Worm (Caenorhabditis elegans): ENCODE results near the gene F58E6.6.

Gene F58E6.6

DNA sequence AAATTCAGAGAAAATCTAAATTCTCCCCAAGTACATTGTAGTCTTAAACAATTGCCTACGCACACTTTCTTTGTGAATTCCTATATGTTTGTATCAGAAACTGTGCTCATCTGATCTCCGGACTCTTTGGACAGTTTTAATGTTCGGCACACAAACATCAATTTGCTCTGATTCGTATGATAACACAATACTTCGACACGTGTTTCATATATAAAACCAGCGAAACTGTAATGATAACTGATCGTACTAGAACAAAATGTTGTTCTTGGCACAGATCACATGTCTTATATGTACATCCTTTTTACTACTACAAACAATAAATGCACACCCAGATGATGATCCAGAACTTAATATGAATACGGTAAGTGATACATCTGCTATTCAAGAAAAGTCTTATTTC is 38.5 kb upstream of the F58E6.6 start, which contains the start of gene lipl-2:
lipl-2 (plus strand) TSS at position 236 of the 400 bp plus-strand sequence.
- no peak for TF ChIP-seq ZK185.1 (tag; optimal IDR thresholded peaks at IDR 0.05; ENCODE audit: poor library complexity, severe bottlenecking)
- TF ChIP-seq lin-35 (GFP tag; optimal IDR thresholded peaks at IDR 0.05), result no peak
- TF ChIP-seq Y95B8A.8 (GFP tag; IDR thresholded peaks at IDR 0.05), result no peak
- TF ChIP-seq madf-10 (tag; optimal IDR thresholded peaks at IDR 0.05), result no peak
- no peak for TF ChIP-seq nhr-120 (GFP tag; IDR thresholded peaks at IDR 0.05)
- no peak for TF ChIP-seq lsy-27 (tag; optimal IDR thresholded peaks at IDR 0.05; ENCODE audit: borderline replicate concordance, insufficient read depth)
- TF ChIP-seq mxl-1 (tag; optimal IDR thresholded peaks at IDR 0.05), result no peak
- no peak for TF ChIP-seq egl-44 (GFP tag; IDR thresholded peaks at IDR 0.05)
- TF ChIP-seq tbp1 (GFP tag; optimal IDR thresholded peaks at IDR 0.05), result peak; percentile 8
- TF ChIP-seq mcd-1 (GFP tag; IDR thresholded peaks at IDR 0.05), result no peak
- no peak for TF ChIP-seq nfya-2 (GFP tag; IDR thresholded peaks at IDR 0.05)
- TF ChIP-seq aptf-3 (GFP tag; IDR thresholded peaks at IDR 0.05), result no peak
- TF ChIP-seq F57A8.1 (GFP tag; optimal IDR thresholded peaks at IDR 0.05), result no peak
- TF ChIP-seq nhr-27 (tag; optimal IDR thresholded peaks at IDR 0.05), result no peak
- TF ChIP-seq rec-8 (tag; optimal IDR thresholded peaks at IDR 0.05), result no peak
- peak in 1 of 2 experiments; percentile 57 for TF ChIP-seq let-607 (tag; optimal IDR thresholded peaks at IDR 0.05)
- TF ChIP-seq somi-1 (GFP tag; optimal IDR thresholded peaks at IDR 0.05), result no peak
- peak; percentile 68 for TF ChIP-seq nhr-80 (tag; optimal IDR thresholded peaks at IDR 0.05)
- no peak for TF ChIP-seq Y53F4B.3 (GFP tag; IDR thresholded peaks at IDR 0.05)

DNA sequence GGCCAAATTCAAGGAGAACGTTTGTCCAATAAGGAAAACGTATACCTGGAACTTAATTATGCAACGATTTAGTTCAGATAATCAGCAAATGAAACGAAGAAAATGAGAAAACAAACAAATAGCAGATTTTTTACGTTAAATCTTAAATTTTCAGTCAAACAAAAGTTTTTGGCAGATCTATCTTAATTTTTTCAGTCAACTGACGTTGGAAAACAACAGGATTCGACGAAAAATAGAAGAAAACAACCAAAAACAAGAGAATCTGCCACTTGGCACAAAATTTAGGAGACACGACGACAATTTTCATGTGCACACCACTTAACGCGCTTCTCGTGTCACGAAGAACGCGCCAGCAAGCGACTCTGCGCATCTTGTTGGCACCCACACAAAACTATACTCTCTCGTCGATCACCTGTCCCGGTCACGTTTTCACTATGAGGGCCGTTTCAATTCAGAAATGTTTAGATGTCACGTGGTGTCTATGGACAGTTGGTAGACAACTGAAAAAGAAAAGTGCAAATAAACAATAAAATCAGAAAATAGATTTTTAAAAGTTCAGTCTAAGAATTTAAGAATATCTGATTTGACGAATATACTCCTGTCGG is 36.9 kb upstream of the F58E6.6 start, which contains the start of gene ztf-7:
ztf-7 (minus strand) TSS at position 51 of the 605 bp plus-strand sequence.
- TF ChIP-seq tlf-1 (GFP tag; optimal IDR thresholded peaks at IDR 0.05) (peak; percentile 97), fkh-3 (tag; optimal IDR thresholded peaks at IDR 0.05) (no peak), ztf-26 (tag; optimal IDR thresholded peaks at IDR 0.05) (peak; percentile 97), attf-3 (GFP tag; conservative IDR thresholded peaks at IDR 0.05) (peak; percentile 51; the same call in 1 of the 2 replicates), F33H1.4 (GFP tag; IDR thresholded peaks at IDR 0.05) (peak; percentile 62), gei-17 (GFP tag; optimal IDR thresholded peaks at IDR 0.05) (peak; percentile 89), ztf-3 (GFP tag; optimal IDR thresholded peaks at IDR 0.05) (peak; percentile 75), let-607 (tag; optimal IDR thresholded peaks at IDR 0.05) (peak; percentile 97 to 98), Y53G8AR.9 (GFP tag; conservative IDR thresholded peaks at IDR 0.05) (peak; percentile 95), lin-35 (GFP tag; optimal IDR thresholded peaks at IDR 0.05) (peak in 1 of 3 experiments; percentile 87), ceh-100 (GFP tag; IDR thresholded peaks at IDR 0.05) (peak; percentile 82), mes-4 (tag; optimal IDR thresholded peaks at IDR 0.05) (no peak), atf-7 (tag; optimal IDR thresholded peaks at IDR 0.05) (peak; percentile 96), Y79H2A.3 (GFP tag; conservative IDR thresholded peaks at IDR 0.05) (no peak), nhr-80 (tag; optimal IDR thresholded peaks at IDR 0.05) (peak; percentile 99), lir-1 (GFP tag; conservative IDR thresholded peaks at IDR 0.05) (peak; percentile 89), F23B12.7 (tag; optimal IDR thresholded peaks at IDR 0.05; ENCODE audit: insufficient read depth) (peak; percentile 55), B0261.1 (tag; optimal IDR thresholded peaks at IDR 0.05) (peak; percentile 12), ekl-4 (GFP tag; IDR thresholded peaks at IDR 0.05) (peak; percentile 96), D2030.7 (GFP tag; IDR thresholded peaks at IDR 0.05) (peak; percentile 26; the same call in 1 of the 2 replicates), C17E4.6 (GFP tag; IDR thresholded peaks at IDR 0.05) (peak; percentile 54; the same call in 1 of the 2 replicates), somi-1 (GFP tag; optimal IDR thresholded peaks at IDR 0.05) (peak; percentile 92), rcor-1 (GFP tag; IDR thresholded peaks at IDR 0.05) (peak; percentile 92), madf-8 (GFP tag; conservative IDR thresholded peaks at IDR 0.05) (no peak), madf-10 (tag; optimal IDR thresholded peaks at IDR 0.05) (peak; percentile 89), F52B5.7 (tag; optimal IDR thresholded peaks at IDR 0.05) (peak; percentile 31), dpff-1 (tag; optimal IDR thresholded peaks at IDR 0.05) (no peak), hmg-20 (GFP tag; IDR thresholded peaks at IDR 0.05) (peak; percentile 63), ztf-18 (tag; optimal IDR thresholded peaks at IDR 0.05) (peak; percentile 98), him-1 (tag; optimal IDR thresholded peaks at IDR 0.05) (no peak), ceh-27 (GFP tag; optimal IDR thresholded peaks at IDR 0.05) (peak; percentile 97), unc-62 (GFP tag; optimal IDR thresholded peaks at IDR 0.05) (no peak)

All from whole organism, young adult.